Fruit fly (Drosophila melanogaster): ENCODE data around the gene CG34043.

Gene CG34043

dm6 chr2L:10306518-10307260, 26.0 kb upstream of the CG34043 start, which contains the start of the genes CG5390 and CG4968 (continued):
- TF ChIP-seq p53 (GFP tag; optimal IDR thresholded peaks at IDR 0.05) (no peak), Rfx (GFP tag; IDR thresholded peaks at IDR 0.05) (peak; percentile 72), CG11085 (GFP tag; IDR thresholded peaks at IDR 0.05) (peak; percentile 39; the same call in 1 of the 2 replicates), Antp (GFP tag; optimal IDR thresholded peaks at IDR 0.05) (peak; percentile 6), B-H1 (GFP tag; IDR thresholded peaks at IDR 0.05) (peak; percentile 34; the same call in 1 of the 3 replicates), ab (GFP tag; optimal IDR thresholded peaks at IDR 0.05) (no peak), Eip74EF (GFP tag; optimal IDR thresholded peaks at IDR 0.05) (peak in 1 of 2 experiments; percentile 46), jumu (GFP tag; optimal IDR thresholded peaks at IDR 0.05) (no peak), Tbp (GFP tag; optimal IDR thresholded peaks at IDR 0.05) (no peak), Nf-YA (GFP tag; IDR thresholded peaks at IDR 0.05) (peak; percentile 47; the same call in 1 of the 2 replicates), Xrp1 (GFP tag; IDR thresholded peaks at IDR 0.05) (peak; percentile 62; the same call in 1 of the 2 replicates), CG12942 (GFP tag; optimal IDR thresholded peaks at IDR 0.05) (peak; percentile 52), CG6654 (GFP tag; optimal IDR thresholded peaks at IDR 0.05) (no peak), CG8089 (GFP tag; optimal IDR thresholded peaks at IDR 0.05) (no peak), unpg (GFP tag; optimal IDR thresholded peaks at IDR 0.05) (peak; percentile 81), Jarid2 (GFP tag; optimal IDR thresholded peaks at IDR 0.05) (no peak), HHEX (GFP tag; optimal IDR thresholded peaks at IDR 0.05) (peak; percentile 65), Scr (GFP tag; IDR thresholded peaks at IDR 0.05; ENCODE audit: partially characterized antibody) (peak; percentile 35; the same call in 1 of the 2 replicates), Mes4 (GFP tag; optimal IDR thresholded peaks at IDR 0.05) (no peak), CG17802 (tag; optimal IDR thresholded peaks at IDR 0.05) (peak; percentile 7), insv (GFP tag; optimal IDR thresholded peaks at IDR 0.05) (no peak), Fer1 (GFP tag; optimal IDR thresholded peaks at IDR 0.05) (peak; percentile 83), Gug (GFP tag; IDR thresholded peaks at IDR 0.05) (no peak), CG15601 (tag; optimal IDR thresholded peaks at IDR 0.05) (peak; percentile 87), mld (GFP tag; IDR thresholded peaks at IDR 0.05; ENCODE audit: partially characterized antibody) (no peak), Chrac-16 (GFP tag; optimal IDR thresholded peaks at IDR 0.05) (peak; percentile 8), ara (GFP tag; IDR thresholded peaks at IDR 0.05) (no peak), hkb (optimal IDR thresholded peaks at IDR 0.05) (no peak), hkb (GFP tag; IDR thresholded peaks at IDR 0.05) (peak; percentile 65), CoRest (tag; optimal IDR thresholded peaks at IDR 0.05) (peak; percentile 79), CG6854 (GFP tag; optimal IDR thresholded peaks at IDR 0.05) (no peak), tgo (GFP tag; IDR thresholded peaks at IDR 0.05) (peak; percentile 45; the same call in 1 of the 3 replicates), psq (GFP tag; optimal IDR thresholded peaks at IDR 0.05) (peak; percentile 30), CG10654 (GFP tag; optimal IDR thresholded peaks at IDR 0.05) (peak; percentile 58), H2.0 (GFP tag; IDR thresholded peaks at IDR 0.05) (peak; percentile 64), Abd-B (GFP tag; optimal IDR thresholded peaks at IDR 0.05) (no peak), lov (optimal IDR thresholded peaks at IDR 0.05) (no peak), lov (GFP tag; IDR thresholded peaks at IDR 0.05) (no peak), CG15696 (tag; optimal IDR thresholded peaks at IDR 0.05) (peak; percentile 32), CG34224 (GFP tag; IDR thresholded peaks at IDR 0.05; ENCODE audit: partially characterized antibody) (peak; percentile 51; the same call in 2 of the 3 replicates), wdn (GFP tag; IDR thresholded peaks at IDR 0.05) (peak; percentile 38; the same call in 1 of the 2 replicates), Mad (GFP tag; optimal IDR thresholded peaks at IDR 0.05) (peak; percentile 14), aop (GFP tag; IDR thresholded peaks at IDR 0.05) (no peak), Nf-YB (GFP tag; optimal IDR thresholded peaks at IDR 0.05) (peak; percentile 44), hb (GFP tag; IDR thresholded peaks at IDR 0.05; ENCODE audit: partially characterized antibody) (no peak), jigr1 (GFP tag; IDR thresholded peaks at IDR 0.05) (no peak), run (tag; optimal IDR thresholded peaks at IDR 0.05) (no peak), sr (GFP tag; IDR thresholded peaks at IDR 0.05) (no peak), vnd (GFP tag; IDR thresholded peaks at IDR 0.05; ENCODE audit: partially characterized antibody) (no peak), CG8765 (GFP tag; IDR thresholded peaks at IDR 0.05) (no peak)
